Fruit fly (Drosophila melanogaster): Measurements from ENCODE around the gene CG4069.

CG4069 gene

dm6 chr3L:12514762-12515215 is 22.3 kb downstream of the CG4069 start, which contains the start of the genes sti and tral (continued):
- TF ChIP-seq fru (optimal IDR thresholded peaks at IDR 0.05), result peak; percentile 38
- peak; percentile 73 for TF ChIP-seq Oaz (GFP tag; IDR thresholded peaks at IDR 0.05)
- TF ChIP-seq Fer1 (GFP tag; optimal IDR thresholded peaks at IDR 0.05), result peak; percentile 92
- peak; percentile 91 for TF ChIP-seq sob (GFP tag; IDR thresholded peaks at IDR 0.05)
- peak; percentile 88 for TF ChIP-seq CG17361 (GFP tag; IDR thresholded peaks at IDR 0.05)
- TF ChIP-seq zen2 (GFP tag; IDR thresholded peaks at IDR 0.05; ENCODE audit: partially characterized antibody), result no peak
- TF ChIP-seq CG11504 (tag; optimal IDR thresholded peaks at IDR 0.05), result no peak
- TF ChIP-seq tll (GFP tag; optimal IDR thresholded peaks at IDR 0.05), result no peak
- peak in 1 of 3 experiments; percentile 2 for TF ChIP-seq Stat92E (GFP tag; optimal IDR thresholded peaks at IDR 0.05)
- TF ChIP-seq Six4 (GFP tag; optimal IDR thresholded peaks at IDR 0.05), result peak; percentile 70
- TF ChIP-seq CG12942 (GFP tag; optimal IDR thresholded peaks at IDR 0.05), result peak; percentile 90
- TF ChIP-seq Xbp1 (GFP tag; optimal IDR thresholded peaks at IDR 0.05), result peak; percentile 94
- TF ChIP-seq CG11093 (GFP tag; IDR thresholded peaks at IDR 0.05), result peak; percentile 82
- TF ChIP-seq CG3838 (GFP tag; optimal IDR thresholded peaks at IDR 0.05), result peak; percentile 44
- peak; percentile 78 for TF ChIP-seq CG33557 (GFP tag; optimal IDR thresholded peaks at IDR 0.05)
- peak; percentile 92 for TF ChIP-seq CG12659 (GFP tag; optimal IDR thresholded peaks at IDR 0.05)
- peak; percentile 89 for TF ChIP-seq CG4820 (GFP tag; optimal IDR thresholded peaks at IDR 0.05)
- TF ChIP-seq gfzf (GFP tag; optimal IDR thresholded peaks at IDR 0.05), result peak; percentile 46
- TF ChIP-seq Hey (tag; optimal IDR thresholded peaks at IDR 0.05), result peak; percentile 58
- TF ChIP-seq CG17385 (GFP tag; optimal IDR thresholded peaks at IDR 0.05), result peak; percentile 80
- peak; percentile 83 for TF ChIP-seq Sox102F (GFP tag; optimal IDR thresholded peaks at IDR 0.05)
- TF ChIP-seq CG4404 (GFP tag; IDR thresholded peaks at IDR 0.05), result peak; percentile 82
- TF ChIP-seq CG11247 (GFP tag; IDR thresholded peaks at IDR 0.05), result peak; percentile 83
- TF ChIP-seq toy (GFP tag; IDR thresholded peaks at IDR 0.05), result no peak
- TF ChIP-seq vnd (GFP tag; IDR thresholded peaks at IDR 0.05; ENCODE audit: partially characterized antibody), result no peak
- peak; percentile 89 for TF ChIP-seq CG32532 (GFP tag; IDR thresholded peaks at IDR 0.05)
- no peak for TF ChIP-seq HLHmδ (GFP tag; optimal IDR thresholded peaks at IDR 0.05)
- TF ChIP-seq sr (GFP tag; IDR thresholded peaks at IDR 0.05), result peak; percentile 39; the same call in 1 of the 3 replicates
- TF ChIP-seq CG14965 (GFP tag; optimal IDR thresholded peaks at IDR 0.05; ENCODE audit: borderline replicate concordance), result peak; percentile 31
- TF ChIP-seq her (GFP tag; optimal IDR thresholded peaks at IDR 0.05), result peak; percentile 87
- TF ChIP-seq bbx (GFP tag; IDR thresholded peaks at IDR 0.05; ENCODE audit: partially characterized antibody), result peak; percentile 24; the same call in 1 of the 2 replicates
- TF ChIP-seq CG13894 (tag; optimal IDR thresholded peaks at IDR 0.05), result peak; percentile 88
- TF ChIP-seq CG6813 (GFP tag; optimal IDR thresholded peaks at IDR 0.05), result peak; percentile 72
- TF ChIP-seq CG7987 (GFP tag; optimal IDR thresholded peaks at IDR 0.05), result peak; percentile 68
- TF ChIP-seq Ravus (GFP tag; IDR thresholded peaks at IDR 0.05), result peak; percentile 62
- TF ChIP-seq gt (GFP tag; IDR thresholded peaks at IDR 0.05), result peak; percentile 60; the same call in 1 of the 2 replicates
- peak; percentile 35 for TF ChIP-seq CG12071 (GFP tag; optimal IDR thresholded peaks at IDR 0.05)
- peak; percentile 69 for TF ChIP-seq H2.0 (GFP tag; IDR thresholded peaks at IDR 0.05)
- peak; percentile 89 for TF ChIP-seq CoRest (tag; optimal IDR thresholded peaks at IDR 0.05)
- TF ChIP-seq C15 (GFP tag; IDR thresholded peaks at IDR 0.05), result no peak
- TF ChIP-seq CG4424 (GFP tag; optimal IDR thresholded peaks at IDR 0.05), result peak; percentile 91
- peak; percentile 96 for TF ChIP-seq bab2 (GFP tag; optimal IDR thresholded peaks at IDR 0.05)
- peak; percentile 82 for TF ChIP-seq CG3163 (GFP tag; optimal IDR thresholded peaks at IDR 0.05)
- TF ChIP-seq slou (GFP tag; optimal IDR thresholded peaks at IDR 0.05), result peak; percentile 87
- peak; percentile 73 for TF ChIP-seq Taf1 (GFP tag; IDR thresholded peaks at IDR 0.05)
- TF ChIP-seq Dek (tag; optimal IDR thresholded peaks at IDR 0.05), result peak; percentile 83
- TF ChIP-seq ems (GFP tag; optimal IDR thresholded peaks at IDR 0.05), result peak; percentile 91
- TF ChIP-seq CG18011 (GFP tag; optimal IDR thresholded peaks at IDR 0.05), result peak; percentile 82
- peak; percentile 83 for TF ChIP-seq CG30431 (GFP tag; optimal IDR thresholded peaks at IDR 0.05)
- peak; percentile 87 for TF ChIP-seq ken (GFP tag; IDR thresholded peaks at IDR 0.05)
